Fruit fly (Drosophila melanogaster) whole organism, adult: ENCODE results near the gene Dip-C.

Experiments
- CG14711 ChIP-seq: fragments of 200-800 bp; sonication (Bioruptor generic); optimal IDR thresholded peaks from 2 replicates; lab custom pipeline; 2018; ENCODE audit warnings: missing biosample characterization, mild to moderate bottlenecking, missing genetic modification characterization, moderate library complexity
- CG33017 ChIP-seq: fragments of 200-800 bp; sonication (Bioruptor generic); optimal IDR thresholded peaks from 2 replicates; lab custom pipeline; 2018; ENCODE audit warnings: missing biosample characterization, mild to moderate bottlenecking, missing genetic modification characterization, moderate library complexity
- CG7101 ChIP-seq: fragments of 200-800 bp; sonication (Bioruptor generic); optimal IDR thresholded peaks from 2 replicates; lab custom pipeline; 2018; ENCODE audit warnings: missing biosample characterization, mild to moderate bottlenecking, missing genetic modification characterization, moderate library complexity
- Clk ChIP-seq: fragments of 200-800 bp; sonication (Bioruptor generic); optimal IDR thresholded peaks from 2 replicates; lab custom pipeline; 2017; ENCODE audit warnings: missing biosample characterization, missing genetic modification characterization

DNA sequence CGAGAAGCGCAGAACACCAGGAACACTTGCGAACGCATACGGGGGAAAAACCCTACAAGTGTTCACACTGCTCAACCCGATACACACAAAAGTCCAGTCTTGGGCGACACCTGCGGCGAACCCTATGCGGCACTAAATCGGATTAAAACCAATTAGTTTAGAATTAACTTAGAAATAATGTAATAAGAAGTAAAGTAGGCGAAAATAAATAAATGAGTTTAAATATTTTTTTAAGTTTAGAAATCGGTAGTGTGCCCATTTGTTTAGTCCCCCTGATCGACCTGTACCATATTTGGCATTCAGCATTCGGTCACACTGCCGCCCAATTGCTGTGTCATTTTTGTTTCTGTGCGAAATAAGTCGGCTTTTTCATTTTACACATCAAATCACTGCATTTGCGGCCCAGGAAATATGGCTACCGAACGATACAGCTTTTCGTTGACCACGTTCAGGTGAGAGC lies 17.5 kb upstream of the Dip-C start, which contains the start of gene Prosalpha2:
- TF ChIP-seq CG33017 (tag; lab: Kevin White, UChicago): no peak
- TF ChIP-seq CG14711: no peak
- TF ChIP-seq Clk (GFP tag; lab: Kevin White, UChicago): no peak
- no peak for TF ChIP-seq CG7101
